Worm (Caenorhabditis elegans) whole organism, late embryonic: ENCODE results near the gene ZK1307.1.

Experiments
- C08G9.2 ChIP-seq: sonication (generic microtip); optimal IDR thresholded peaks from 2 replicates; lab custom pipeline; 2016; ENCODE audit warnings: mild to moderate bottlenecking, missing genetic modification characterization, moderate library complexity, missing compliant biosample characterization
- K02D7.2 ChIP-seq: sonication (generic microtip); optimal IDR thresholded peaks from 2 replicates; lab custom pipeline; 2017; ENCODE audit warnings: mild to moderate bottlenecking, missing genetic modification characterization, missing compliant biosample characterization
- K09A11.1 ChIP-seq: sonication (generic microtip); optimal IDR thresholded peaks from 2 replicates; lab custom pipeline; 2017; ENCODE audit warnings: antibody characterized with exemption, mild to moderate bottlenecking, missing genetic modification characterization, missing compliant biosample characterization; ENCODE audit not compliant: insufficient read depth
- Y22D7AL.16 ChIP-seq: sonication (generic microtip); optimal IDR thresholded peaks from 2 replicates; lab custom pipeline; 2016; ENCODE audit warnings: missing genetic modification characterization, missing compliant biosample characterization
- ahr-1 ChIP-seq: sonication (generic microtip); optimal IDR thresholded peaks from 2 replicates; lab custom pipeline; 2016; ENCODE audit warnings: missing genetic modification characterization, missing compliant biosample characterization
- ama-1 ChIP-seq: fragments of 150-350 bp; optimal IDR thresholded peaks from 2 replicates; lab custom pipeline; 2014
- ceh-19 ChIP-seq: fragments of 200-800 bp; sonication (Bioruptor generic); optimal IDR thresholded peaks from 2 replicates; lab custom pipeline; 2018; ENCODE audit warnings: mild to moderate bottlenecking, missing genetic modification characterization, missing compliant biosample characterization
- ceh-22 ChIP-seq: sonication (generic microtip); optimal IDR thresholded peaks from 2 replicates; lab custom pipeline; 2017; ENCODE audit warnings: missing biosample characterization, missing genetic modification characterization
- ceh-24 ChIP-seq: sonication (generic microtip); optimal IDR thresholded peaks from 2 replicates; lab custom pipeline; 2016; ENCODE audit warnings: mild to moderate bottlenecking, missing genetic modification characterization, missing compliant biosample characterization
- ceh-34 ChIP-seq: sonication (generic microtip); optimal IDR thresholded peaks from 2 replicates; lab custom pipeline; 2016; ENCODE audit warnings: mild to moderate bottlenecking, missing genetic modification characterization, missing compliant biosample characterization
- ceh-9 ChIP-seq: sonication (generic microtip); optimal IDR thresholded peaks from 2 replicates; lab custom pipeline; 2016; ENCODE audit warnings: mild to moderate bottlenecking, missing genetic modification characterization, inconsistent platforms, missing compliant biosample characterization
- dmd-4 ChIP-seq: sonication (generic microtip); optimal IDR thresholded peaks from 2 replicates; lab custom pipeline; 2016; ENCODE audit warnings: borderline replicate concordance, missing genetic modification characterization, missing compliant biosample characterization
- dve-1 ChIP-seq: sonication (generic microtip); optimal IDR thresholded peaks from 2 replicates; lab custom pipeline; 2017; ENCODE audit warnings: antibody characterized with exemption, mild to moderate bottlenecking, missing genetic modification characterization, missing compliant biosample characterization
- elt-2 ChIP-seq: sonication (generic microtip); optimal IDR thresholded peaks from 2 replicates; lab custom pipeline; 2016; ENCODE audit warnings: missing genetic modification reagents, missing genetic modification characterization, missing compliant biosample characterization
- elt-4 ChIP-seq: sonication (generic microtip); optimal IDR thresholded peaks from 2 replicates; lab custom pipeline; 2016; ENCODE audit warnings: missing genetic modification characterization, missing compliant biosample characterization
- ets-4 ChIP-seq: sonication (generic microtip); optimal IDR thresholded peaks from 2 replicates; lab custom pipeline; 2016; ENCODE audit warnings: missing genetic modification characterization, missing compliant biosample characterization
- fax-1 ChIP-seq: sonication (generic microtip); optimal IDR thresholded peaks from 2 replicates; lab custom pipeline; 2016; ENCODE audit warnings: missing genotype, missing genetic modification characterization, missing compliant biosample characterization
- fkh-6 ChIP-seq: sonication (generic microtip); optimal IDR thresholded peaks from 2 replicates; lab custom pipeline; 2016; ENCODE audit warnings: missing genetic modification characterization, missing compliant biosample characterization
- hlh-6 ChIP-seq: sonication (generic microtip); optimal IDR thresholded peaks from 2 replicates; lab custom pipeline; 2016; ENCODE audit warnings: missing genotype, missing genetic modification characterization, missing compliant biosample characterization
- hlh-8 ChIP-seq: sonication (generic microtip); optimal IDR thresholded peaks from 2 replicates; lab custom pipeline; 2016; ENCODE audit warnings: missing genotype, missing genetic modification characterization, missing compliant biosample characterization
- lim-6 ChIP-seq: sonication (generic microtip); optimal IDR thresholded peaks from 2 replicates; lab custom pipeline; 2016; ENCODE audit warnings: missing genetic modification characterization, missing compliant biosample characterization
- lin-11 ChIP-seq: fragments of 200-800 bp; sonication (Bioruptor generic); optimal IDR thresholded peaks from 2 replicates; lab custom pipeline; 2018; ENCODE audit warnings: mild to moderate bottlenecking, missing genetic modification characterization, missing compliant biosample characterization
- nfya-1 ChIP-seq: sonication (generic microtip); optimal IDR thresholded peaks from 2 replicates; lab custom pipeline; 2017; ENCODE audit warnings: missing genetic modification characterization, mild to moderate bottlenecking, missing compliant biosample characterization, antibody characterized with exemption, moderate library complexity
- nhr-11 ChIP-seq: fragments of 150-350 bp; optimal IDR thresholded peaks from 2 replicates; lab custom pipeline; 2014; ENCODE audit warnings: missing biosample characterization, missing genetic modification characterization
- npax-4 ChIP-seq: sonication (generic microtip); optimal IDR thresholded peaks from 2 replicates; lab custom pipeline; 2016; ENCODE audit warnings: missing genetic modification characterization, missing compliant biosample characterization
- odd-2 ChIP-seq: sonication (generic microtip); optimal IDR thresholded peaks from 2 replicates; lab custom pipeline; 2017; ENCODE audit warnings: antibody characterized with exemption, mild to moderate bottlenecking, missing genetic modification characterization, missing compliant biosample characterization
- pag-3 ChIP-seq: sonication (generic microtip); optimal IDR thresholded peaks from 2 replicates; lab custom pipeline; 2016; ENCODE audit warnings: missing compliant biosample characterization, missing genetic modification characterization, borderline replicate concordance
- pax-1 ChIP-seq: fragments of 150-350 bp; optimal IDR thresholded peaks from 2 replicates; lab custom pipeline; 2014; ENCODE audit warnings: missing biosample characterization, missing genetic modification characterization
- pha-4 ChIP-seq: fragments of 150-350 bp; optimal IDR thresholded peaks from 2 replicates; lab custom pipeline; 2018; ENCODE audit warnings: missing biosample characterization, missing genetic modification reagents, missing genetic modification characterization
- pqm-1 ChIP-seq: sonication (generic microtip); optimal IDR thresholded peaks from 2 replicates; lab custom pipeline; 2016; ENCODE audit warnings: missing genetic modification characterization, missing compliant biosample characterization
- syd-9 ChIP-seq: sonication (generic microtip); optimal IDR thresholded peaks from 2 replicates; lab custom pipeline; 2016; ENCODE audit warnings: mild to moderate bottlenecking, missing genetic modification characterization, moderate library complexity, missing compliant biosample characterization
- ttx-3 ChIP-seq: sonication (generic microtip); optimal IDR thresholded peaks from 2 replicates; lab custom pipeline; 2016; ENCODE audit warnings: missing genetic modification reagents, missing genetic modification characterization, missing compliant biosample characterization
- unc-3 ChIP-seq, 2 experiments: fragments of 200-800 bp in 1 of 2; sonication (Bioruptor generic) in 1 of 2; sonication (generic microtip) in 1 of 2; conservative IDR thresholded peaks in 1 of 2; optimal IDR thresholded peaks in 1 of 2; 2 replicates each; pipeline versions ENCODE4 v1.3.6 to Lab custom; 2016 to 2022; ENCODE audit warnings: missing compliant biosample characterization in 2 of 2, missing genetic modification characterization in 2 of 2, missing genetic modification reagents in 1 of 2
- unc-42 ChIP-seq: sonication (generic microtip); optimal IDR thresholded peaks from 2 replicates; lab custom pipeline; 2016; ENCODE audit warnings: missing genotype, missing genetic modification characterization, missing compliant biosample characterization
- unc-86 ChIP-seq: sonication (generic microtip); optimal IDR thresholded peaks from 2 replicates; lab custom pipeline; 2016; ENCODE audit warnings: missing genetic modification characterization, missing compliant biosample characterization
- ztf-16 ChIP-seq: sonication (generic microtip); optimal IDR thresholded peaks from 2 replicates; lab custom pipeline; 2017; ENCODE audit warnings: missing genetic modification characterization, missing compliant biosample characterization

The ZK1307.1 gene

DNA sequence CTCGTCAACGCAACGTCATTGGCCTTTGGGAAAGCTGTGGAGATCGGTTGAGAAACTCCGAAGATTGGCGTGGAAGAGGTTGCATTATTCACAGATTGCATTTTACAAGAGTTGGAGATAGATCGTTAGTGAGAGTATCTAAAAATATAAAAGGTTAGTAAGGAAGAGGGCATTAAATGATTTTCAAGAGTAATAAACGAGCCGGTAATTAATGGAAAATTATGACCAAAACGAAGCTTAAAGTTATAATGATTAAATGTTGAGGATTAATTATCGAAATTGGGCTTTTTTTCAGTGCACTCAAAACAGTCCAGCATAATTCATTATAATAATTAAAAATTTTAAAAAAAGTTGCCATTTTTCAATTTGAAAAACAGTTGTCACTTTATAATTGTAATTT, 46.1 kb downstream of the ZK1307.1 start, which contains the start of gene pap-2:
pap-2 (minus strand) TSS at position 101 of the 400 bp plus-strand sequence.
- no peak for TF ChIP-seq unc-42 (tag; lab: Kevin White, UChicago)
- no peak for TF ChIP-seq elt-2
- TF ChIP-seq npax-4 (tag; lab: Kevin White, UChicago): no peak
- TF ChIP-seq ama-1 (lab: Kevin White, UChicago): no peak
- TF ChIP-seq nfya-1 (tag; lab: Kevin White, UChicago): no peak
- no peak for TF ChIP-seq nhr-11
- no peak for TF ChIP-seq ceh-22 (tag; lab: Kevin White, UChicago)
- no peak for TF ChIP-seq ztf-16 (tag; lab: Kevin White, UChicago)
- no peak for TF ChIP-seq pax-1 (tag; lab: Kevin White, UChicago)

ce11 chrII:9607137-9607536, 48.2 kb downstream of the ZK1307.1 start:
- TF ChIP-seq unc-3 (GFP tag; conservative IDR thresholded peaks at IDR 0.05; lab: Robert Waterston, UW): no peak
- no peak for TF ChIP-seq unc-3 (tag; optimal IDR thresholded peaks at IDR 0.05; lab: Kevin White, UChicago)
- TF ChIP-seq K09A11.1 (tag; lab: Kevin White, UChicago): no peak
- TF ChIP-seq elt-4 (tag; lab: Kevin White, UChicago): no peak
- no peak for TF ChIP-seq dve-1 (tag; lab: Kevin White, UChicago)
- no peak for TF ChIP-seq nfya-1 (tag; lab: Kevin White, UChicago)
- no peak for TF ChIP-seq ceh-19 (GFP tag; lab: Kevin White, UChicago)
- TF ChIP-seq ttx-3 (tag; lab: Kevin White, UChicago): no peak

- TF ChIP-seq nfya-1 (tag; lab: Kevin White, UChicago) (no peak), ets-4 (tag; lab: Kevin White, UChicago) (no peak), dmd-4 (tag; lab: Kevin White, UChicago) (no peak), hlh-6 (no peak), fax-1 (tag; lab: Kevin White, UChicago) (no peak), npax-4 (tag; lab: Kevin White, UChicago) (no peak), C08G9.2 (tag; lab: Kevin White, UChicago) (no peak), Y22D7AL.16 (no peak), K02D7.2 (no peak), ceh-19 (GFP tag; lab: Kevin White, UChicago) (no peak), lin-11 (tag; lab: Kevin White, UChicago) (no peak), ceh-34 (no peak), K09A11.1 (tag; lab: Kevin White, UChicago) (no peak), ceh-9 (no peak), unc-86 (tag; lab: Kevin White, UChicago) (no peak), hlh-8 (tag; lab: Kevin White, UChicago) (no peak)
These were observed 48.8 kb downstream of the ZK1307.1 start for ce11 chrII:9606485-9607036.

- TF ChIP-seq ceh-22 (tag; lab: Kevin White, UChicago) (no peak), lim-6 (tag; lab: Kevin White, UChicago) (no peak), fkh-6 (tag; lab: Kevin White, UChicago) (no peak), odd-2 (no peak), K09A11.1 (tag; lab: Kevin White, UChicago) (no peak), ttx-3 (tag; lab: Kevin White, UChicago) (no peak), pha-4 (tag; lab: Kevin White, UChicago) (no peak)
These were observed 49.4 kb downstream of the ZK1307.1 start for ce11 chrII:9605954-9606353.

DNA sequence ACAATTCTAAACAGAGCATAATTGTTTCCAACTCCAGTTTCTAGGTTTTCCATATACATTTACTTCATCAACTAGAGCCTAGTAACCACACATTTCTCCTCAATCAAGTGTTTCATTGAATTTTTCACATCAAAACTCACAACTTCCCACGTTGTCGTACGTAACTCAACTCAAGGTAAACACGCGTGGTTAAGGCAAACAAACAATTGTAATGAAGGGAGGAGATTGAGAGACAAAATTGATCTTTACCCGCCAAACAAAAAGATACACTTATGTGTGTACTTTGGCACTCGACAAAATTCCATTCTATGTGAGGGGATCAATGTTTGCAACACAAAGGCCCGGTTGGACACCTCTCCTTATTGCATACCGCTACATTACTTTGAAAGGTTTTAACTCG, 50.0 kb downstream of the ZK1307.1 start, which contains the start of gene nhr-19:
nhr-19 (minus strand) TSS at position 191 of the 400 bp plus-strand sequence.
- TF ChIP-seq nfya-1 (tag; lab: Kevin White, UChicago) (no peak), pqm-1 (tag; lab: Kevin White, UChicago) (no peak), ahr-1 (tag; lab: Kevin White, UChicago) (no peak), ztf-16 (tag; lab: Kevin White, UChicago) (no peak), syd-9 (tag; lab: Kevin White, UChicago) (no peak), nhr-11 (no peak), ceh-24 (tag; lab: Kevin White, UChicago) (no peak), pag-3 (tag; lab: Kevin White, UChicago) (no peak), elt-4 (tag; lab: Kevin White, UChicago) (no peak), npax-4 (tag; lab: Kevin White, UChicago) (no peak), ceh-22 (tag; lab: Kevin White, UChicago) (no peak)
